Worm (Caenorhabditis elegans) whole organism, L2 larva: Measurements from ENCODE around the gene lips-12.
A peak's percentile ranks its signal among the peaks of the same experiment; 100 is the strongest.

ENCODE experiments used
- C34F6.9 ChIP-seq: fragments of 150-350 bp; optimal IDR thresholded peaks from 2 replicates; lab custom pipeline; 2014; ENCODE audit warnings: missing biosample characterization, missing genetic modification characterization
- F13H6.1 ChIP-seq: sonication (generic microtip); optimal IDR thresholded peaks from 2 replicates; lab custom pipeline; 2016; ENCODE audit warnings: missing genetic modification characterization, missing compliant biosample characterization
- Y55F3AM.14 ChIP-seq: fragments of 200-800 bp; sonication (Bioruptor generic); optimal IDR thresholded peaks from 2 replicates; lab custom pipeline; 2018; ENCODE audit warnings: mild to moderate bottlenecking, missing genetic modification characterization, missing compliant biosample characterization
- ZK546.5 ChIP-seq: sonication (generic microtip); optimal IDR thresholded peaks from 2 replicates; lab custom pipeline; 2017; ENCODE audit warnings: missing biosample characterization, missing genetic modification characterization
- alr-1 ChIP-seq: fragments of 150-350 bp; optimal IDR thresholded peaks from 2 replicates; lab custom pipeline; 2014; ENCODE audit warnings: missing biosample characterization, missing genetic modification characterization
- aly-2 ChIP-seq: fragments of 150-350 bp; optimal IDR thresholded peaks from 2 replicates; lab custom pipeline; 2014; ENCODE audit warnings: missing biosample characterization, missing genetic modification characterization
- ama-1 ChIP-seq: fragments of 150-350 bp; optimal IDR thresholded peaks from 2 replicates; lab custom pipeline; 2018; ENCODE audit warnings: inconsistent platforms
- blmp-1 ChIP-seq: sonication (generic microtip); optimal IDR thresholded peaks from 2 replicates; lab custom pipeline; 2017; ENCODE audit warnings: missing genetic modification characterization, mild to moderate bottlenecking, missing compliant biosample characterization, antibody characterized with exemption, moderate library complexity; ENCODE audit not compliant: insufficient read depth
- ceh-16 ChIP-seq: fragments of 150-350 bp; optimal IDR thresholded peaks from 2 replicates; lab custom pipeline; 2014; ENCODE audit warnings: missing biosample characterization, missing genetic modification characterization
- ceh-82 ChIP-seq: fragments of 150-350 bp; optimal IDR thresholded peaks from 2 replicates; lab custom pipeline; 2014; ENCODE audit warnings: missing biosample characterization, missing genetic modification characterization
- crh-2 ChIP-seq: sonication (generic microtip); optimal IDR thresholded peaks from 2 replicates; lab custom pipeline; 2017; ENCODE audit warnings: missing biosample characterization, missing genetic modification characterization
- egl-27 ChIP-seq: sonication (generic microtip); optimal IDR thresholded peaks from 3 replicates; lab custom pipeline; 2017; ENCODE audit warnings: missing biosample characterization, missing genetic modification reagents, missing genetic modification characterization
- elt-1 ChIP-seq: fragments of 150-350 bp; optimal IDR thresholded peaks from 2 replicates; lab custom pipeline; 2014; ENCODE audit warnings: missing biosample characterization, missing genetic modification characterization
- elt-3 ChIP-seq: sonication (generic microtip); optimal IDR thresholded peaks from 2 replicates; lab custom pipeline; 2017; ENCODE audit warnings: missing biosample characterization, missing genetic modification characterization
- fos-1 ChIP-seq: fragments of 150-350 bp; optimal IDR thresholded peaks from 2 replicates; lab custom pipeline; 2014; ENCODE audit warnings: missing biosample characterization, missing genetic modification characterization
- gmeb-1 ChIP-seq: fragments of 150-350 bp; optimal IDR thresholded peaks from 2 replicates; lab custom pipeline; 2014; ENCODE audit warnings: missing biosample characterization, missing genetic modification characterization
- lin-11 ChIP-seq: fragments of 150-350 bp; sonication (generic microtip); optimal IDR thresholded peaks from 2 replicates; lab custom pipeline; 2014; ENCODE audit warnings: missing biosample characterization, missing genetic modification characterization, inconsistent platforms, mixed read lengths
- lin-13 ChIP-seq: fragments of 150-350 bp; optimal IDR thresholded peaks from 2 replicates; lab custom pipeline; 2014; ENCODE audit warnings: missing biosample characterization, missing genetic modification reagents, missing genetic modification characterization
- mdl-1 ChIP-seq, 2 experiments: fragments of 150-350 bp in 1 of 2; sonication (generic microtip) in 1 of 2; optimal IDR thresholded peaks; 2 replicates each; lab custom pipeline; 2017; ENCODE audit warnings: missing biosample characterization in 2 of 2, missing genetic modification characterization in 2 of 2
- nhr-11 ChIP-seq: fragments of 150-350 bp; optimal IDR thresholded peaks from 2 replicates; lab custom pipeline; 2014; ENCODE audit warnings: missing biosample characterization, missing genetic modification characterization
- nhr-12 ChIP-seq: fragments of 150-350 bp; optimal IDR thresholded peaks from 2 replicates; lab custom pipeline; 2014; ENCODE audit warnings: missing biosample characterization, missing genetic modification characterization
- nhr-129 ChIP-seq: fragments of 150-350 bp; optimal IDR thresholded peaks from 2 replicates; lab custom pipeline; 2014; ENCODE audit warnings: missing biosample characterization, missing genetic modification characterization
- nhr-23 ChIP-seq: fragments of 150-350 bp; optimal IDR thresholded peaks from 2 replicates; lab custom pipeline; 2014; ENCODE audit warnings: missing biosample characterization, missing genetic modification reagents, missing genetic modification characterization
- nhr-237 ChIP-seq: fragments of 150-350 bp; optimal IDR thresholded peaks from 2 replicates; lab custom pipeline; 2014; ENCODE audit warnings: missing biosample characterization, missing genetic modification characterization
- nhr-6 ChIP-seq: fragments of 150-350 bp; optimal IDR thresholded peaks from 2 replicates; lab custom pipeline; 2014; ENCODE audit warnings: missing biosample characterization, missing genetic modification characterization
- nhr-77 ChIP-seq: fragments of 150-350 bp; optimal IDR thresholded peaks from 2 replicates; lab custom pipeline; 2014; ENCODE audit warnings: missing biosample characterization, missing genetic modification characterization
- sem-4 ChIP-seq: fragments of 150-350 bp; optimal IDR thresholded peaks from 2 replicates; lab custom pipeline; 2014; ENCODE audit warnings: missing biosample characterization, missing genetic modification reagents, missing genetic modification characterization
- skn-1 ChIP-seq: sonication (generic microtip); optimal IDR thresholded peaks from 2 replicates; lab custom pipeline; 2017; ENCODE audit warnings: missing biosample characterization, missing genetic modification characterization
- sma-3 ChIP-seq: sonication (generic microtip); optimal IDR thresholded peaks from 2 replicates; lab custom pipeline; 2016; ENCODE audit warnings: missing genetic modification reagents, missing genetic modification characterization, missing compliant biosample characterization
- sma-9 ChIP-seq, 2 experiments: fragments of 150-350 bp in 1 of 2; sonication (generic microtip) in 1 of 2; optimal IDR thresholded peaks; 2 replicates each; lab custom pipeline; 2014 to 2016; ENCODE audit warnings: missing genetic modification characterization in 2 of 2, mild to moderate bottlenecking in 1 of 2, missing biosample characterization in 1 of 2, missing compliant biosample characterization in 1 of 2, missing genetic modification reagents in 1 of 2, moderate library complexity in 1 of 2
- snpc-4 ChIP-seq: fragments of 150-350 bp; optimal IDR thresholded peaks from 2 replicates; lab custom pipeline; 2014; ENCODE audit warnings: missing biosample characterization, missing genetic modification characterization
- unc-39 ChIP-seq: fragments of 150-350 bp; optimal IDR thresholded peaks from 2 replicates; lab custom pipeline; 2014; ENCODE audit warnings: missing biosample characterization, missing genetic modification characterization
- unc-55 ChIP-seq: fragments of 150-350 bp; sonication (generic microtip); optimal IDR thresholded peaks from 3 replicates; lab custom pipeline; 2014; ENCODE audit warnings: missing biosample characterization, missing genetic modification reagents, missing genetic modification characterization
- unc-62 ChIP-seq: fragments of 150-350 bp; optimal IDR thresholded peaks from 2 replicates; lab custom pipeline; 2014; ENCODE audit warnings: missing biosample characterization, missing genetic modification reagents, missing genetic modification characterization
- ztf-11 ChIP-seq: sonication (generic microtip); optimal IDR thresholded peaks from 2 replicates; lab custom pipeline; 2017; ENCODE audit warnings: missing biosample characterization, missing genetic modification characterization
- ztf-4 ChIP-seq: fragments of 150-350 bp; optimal IDR thresholded peaks from 2 replicates; lab custom pipeline; 2014; ENCODE audit warnings: missing biosample characterization, missing genetic modification characterization

The lips-12 gene

DNA sequence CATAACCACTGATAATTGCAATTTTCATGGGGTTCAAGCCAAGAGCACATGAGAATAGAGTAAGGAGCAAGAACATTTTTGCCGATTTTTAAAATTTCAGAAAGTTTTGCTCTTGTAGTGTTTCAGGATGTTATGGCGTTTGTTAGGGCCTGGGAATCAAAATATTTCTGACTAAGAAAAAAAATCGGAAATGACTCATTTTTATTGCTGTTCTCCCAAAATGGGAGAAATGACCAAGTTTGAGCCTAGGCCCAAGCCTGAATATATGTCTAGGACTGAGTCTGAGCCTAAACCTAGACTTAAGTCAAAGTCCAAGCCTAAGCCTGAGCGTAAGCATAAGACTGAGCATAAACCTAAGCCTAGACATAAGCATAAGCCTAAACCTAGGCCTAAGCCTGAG lies 9.6 kb downstream of the lips-12 start, which contains the start of gene T13B5.9:
T13B5.9 (minus strand) TSS at position 101 of the 400 bp plus-strand sequence.
- TF ChIP-seq crh-2 (tag; lab: Kevin White, UChicago) (no peak), unc-62 (GFP tag; lab: Kevin White, UChicago) (no peak), fos-1 (no peak), sem-4 (tag; lab: Kevin White, UChicago) (no peak), nhr-12 (no peak), snpc-4 (tag; lab: Kevin White, UChicago) (no peak), unc-55 (GFP tag; lab: Kevin White, UChicago) (no peak), alr-1 (tag; lab: Kevin White, UChicago) (no peak), nhr-6 (tag; lab: Kevin White, UChicago) (no peak), ceh-16 (tag; lab: Kevin White, UChicago) (no peak), nhr-11 (no peak), ama-1 (lab: Kevin White, UChicago) (no peak)

DNA sequence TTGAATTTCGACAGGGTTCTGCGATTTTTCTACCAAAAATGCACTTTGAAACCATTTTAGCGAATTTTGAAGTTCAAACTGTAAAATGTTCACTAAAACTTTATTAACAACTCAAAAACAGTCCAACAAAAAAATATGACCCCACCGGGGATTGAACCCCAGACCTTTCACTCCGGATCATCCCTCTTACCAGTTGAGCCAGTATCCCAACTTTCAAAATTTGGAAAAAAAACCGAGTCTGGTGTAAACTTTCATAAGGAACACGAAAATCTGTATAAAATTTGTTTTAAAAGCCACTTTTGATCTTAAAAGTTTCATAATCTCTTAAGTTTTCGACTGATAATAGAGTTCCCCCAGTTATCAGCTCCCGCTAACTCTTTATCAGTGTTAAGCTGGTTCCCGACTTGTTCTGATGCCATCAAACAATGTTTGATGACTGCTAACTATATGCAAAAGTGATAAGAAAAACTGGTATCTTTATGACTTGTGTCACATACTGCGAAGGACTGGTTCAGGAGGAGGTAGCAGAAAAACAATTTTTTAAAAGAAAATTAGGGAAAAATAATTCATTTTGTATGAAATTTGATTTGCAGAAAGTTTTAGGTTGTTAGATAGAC lies 10.4 kb downstream of the lips-12 start:
- TF ChIP-seq mdl-1 (tag; optimal IDR thresholded peaks at IDR 0.05; lab: Kevin White, UChicago) = no peak
- peak; percentile 88 for TF ChIP-seq sma-9 (GFP tag; optimal IDR thresholded peaks at IDR 0.05; lab: Kevin White, UChicago)
- TF ChIP-seq sma-9 (tag; optimal IDR thresholded peaks at IDR 0.05; lab: Kevin White, UChicago) = no peak
- TF ChIP-seq alr-1 (tag; lab: Kevin White, UChicago) = no peak
- TF ChIP-seq aly-2 = no peak
- peak; percentile 58 for TF ChIP-seq egl-27 (tag; lab: Kevin White, UChicago)
- TF ChIP-seq sma-3 (GFP tag; lab: Kevin White, UChicago) = peak; percentile 63
- TF ChIP-seq unc-39 (tag; lab: Kevin White, UChicago) = no peak
- TF ChIP-seq fos-1 = peak; percentile 100
- no peak for TF ChIP-seq elt-1 (tag; lab: Kevin White, UChicago)
- peak; percentile 43 for TF ChIP-seq crh-2 (tag; lab: Kevin White, UChicago)
- TF ChIP-seq gmeb-1 = peak; percentile 62
- no peak for TF ChIP-seq nhr-11
- TF ChIP-seq nhr-77 (tag; lab: Kevin White, UChicago) = no peak
- TF ChIP-seq F13H6.1 (tag; lab: Kevin White, UChicago) = peak; percentile 25

DNA sequence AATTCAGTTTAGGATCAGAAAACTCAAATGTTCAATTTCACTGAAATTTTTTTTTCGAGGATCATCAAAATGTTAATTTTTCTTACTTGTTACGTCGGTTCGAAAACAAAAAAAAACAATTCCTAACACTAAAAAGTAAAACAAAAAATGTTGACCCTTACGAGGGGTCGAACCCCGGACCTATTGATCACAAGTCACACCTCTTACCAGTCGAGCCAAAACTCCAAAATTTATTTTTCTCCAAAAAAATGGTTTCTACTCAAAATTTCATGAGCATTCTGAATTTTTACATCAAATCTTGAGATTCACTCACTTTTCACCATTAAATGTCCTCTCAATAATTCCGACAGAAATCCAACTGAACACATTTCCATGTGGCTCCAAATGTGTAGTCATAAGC lies 11.8 kb downstream of the lips-12 start:
- TF ChIP-seq lin-11 (tag; lab: Kevin White, UChicago) (no peak), nhr-77 (tag; lab: Kevin White, UChicago) (no peak), elt-3 (tag; lab: Kevin White, UChicago) (no peak), unc-62 (GFP tag; lab: Kevin White, UChicago) (no peak), lin-13 (GFP tag; lab: Kevin White, UChicago) (no peak), ztf-4 (no peak), skn-1 (tag; lab: Kevin White, UChicago) (no peak), ama-1 (lab: Kevin White, UChicago) (no peak), sem-4 (tag; lab: Kevin White, UChicago) (no peak), fos-1 (no peak), nhr-237 (tag; lab: Kevin White, UChicago) (no peak), nhr-23 (tag; lab: Kevin White, UChicago) (no peak), egl-27 (tag; lab: Kevin White, UChicago) (no peak), unc-39 (tag; lab: Kevin White, UChicago) (no peak), C34F6.9 (tag; lab: Kevin White, UChicago) (no peak), ceh-82 (tag; lab: Kevin White, UChicago) (no peak)

DNA sequence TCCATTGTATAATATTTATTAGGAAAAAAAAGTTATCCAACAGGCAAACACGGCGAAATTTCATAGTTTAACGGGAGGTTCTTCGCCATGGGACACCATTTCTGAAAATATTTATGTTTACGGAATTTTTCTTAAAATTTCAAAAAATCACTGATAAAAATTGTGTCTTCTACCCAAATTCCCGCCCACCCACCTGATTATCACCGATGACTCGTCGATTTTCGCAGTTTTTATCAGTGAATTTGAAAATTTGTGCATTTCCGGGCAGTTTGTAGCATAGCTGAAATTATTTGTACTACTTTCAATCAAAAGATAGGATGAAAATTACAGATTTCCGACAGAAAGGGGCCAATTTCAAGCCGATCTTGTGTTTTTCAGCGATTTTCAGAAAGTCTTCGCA lies 12.6 kb downstream of the lips-12 start:
- TF ChIP-seq ZK546.5 (tag; lab: Kevin White, UChicago) (no peak), Y55F3AM.14 (GFP tag; lab: Kevin White, UChicago) (no peak), nhr-129 (tag; lab: Kevin White, UChicago) (no peak), blmp-1 (tag; lab: Kevin White, UChicago) (no peak), fos-1 (peak; percentile 75), aly-2 (no peak), ztf-11 (tag; lab: Kevin White, UChicago) (no peak), mdl-1 (tag; optimal IDR thresholded peaks at IDR 0.05; lab: Kevin White, UChicago) (no peak)
